Worm (Caenorhabditis elegans) whole organism, mixed stage, embryonic: ENCODE data around the gene vps-52.

Experiments used
- bed-3 ChIP-seq: fragments of 200-800 bp; sonication (Bioruptor generic); optimal IDR thresholded peaks from 3 replicates; lab custom pipeline; 2018; ENCODE audit warnings: mild to moderate bottlenecking, missing genetic modification characterization, moderate library complexity, missing compliant biosample characterization
- blmp-1 ChIP-seq: fragments of 150-350 bp; optimal IDR thresholded peaks from 2 replicates; lab custom pipeline; 2014; ENCODE audit warnings: missing biosample characterization, missing genetic modification characterization
- ceh-83 ChIP-seq: fragments of 200-800 bp; sonication (Bioruptor generic); optimal IDR thresholded peaks from 2 replicates; lab custom pipeline; 2018; ENCODE audit warnings: mild to moderate bottlenecking, missing genetic modification characterization, missing compliant biosample characterization
- ces-1 ChIP-seq: fragments of 150-350 bp; optimal IDR thresholded peaks from 2 replicates; lab custom pipeline; 2014; ENCODE audit warnings: missing biosample characterization, missing genetic modification reagents, missing genetic modification characterization
- cnd-1 ChIP-seq: fragments of 200-800 bp; sonication (Bioruptor generic); optimal IDR thresholded peaks from 2 replicates; lab custom pipeline; 2018; ENCODE audit warnings: mild to moderate bottlenecking, missing genetic modification characterization, missing compliant biosample characterization
- lin-13 ChIP-seq: fragments of 150-350 bp; optimal IDR thresholded peaks from 2 replicates; lab custom pipeline; 2014; ENCODE audit warnings: missing biosample characterization, missing genetic modification characterization
- lsy-2 ChIP-seq: fragments of 150-350 bp; optimal IDR thresholded peaks from 2 replicates; lab custom pipeline; 2014; ENCODE audit warnings: missing biosample characterization, missing genetic modification characterization
- mab-5 ChIP-seq: fragments of 150-350 bp; optimal IDR thresholded peaks from 2 replicates; lab custom pipeline; 2014; ENCODE audit warnings: missing biosample characterization, missing genetic modification characterization
- nhr-12 ChIP-seq: fragments of 150-350 bp; optimal IDR thresholded peaks from 2 replicates; lab custom pipeline; 2014; ENCODE audit warnings: missing biosample characterization, missing genetic modification characterization
- nhr-237 ChIP-seq: fragments of 150-350 bp; optimal IDR thresholded peaks from 2 replicates; lab custom pipeline; 2014; ENCODE audit warnings: missing biosample characterization, missing genetic modification characterization
- nhr-28 ChIP-seq: fragments of 150-350 bp; optimal IDR thresholded peaks from 2 replicates; lab custom pipeline; 2014; ENCODE audit warnings: missing biosample characterization, missing genetic modification characterization
- nhr-76 ChIP-seq: sonication (generic microtip); optimal IDR thresholded peaks from 2 replicates; lab custom pipeline; 2017; ENCODE audit warnings: missing biosample characterization, missing genetic modification characterization
- sem-2 ChIP-seq: fragments of 200-800 bp; sonication (Bioruptor generic); optimal IDR thresholded peaks from 2 replicates; lab custom pipeline; 2018; ENCODE audit warnings: mild to moderate bottlenecking, missing genetic modification characterization, missing compliant biosample characterization

ce11 chrX:7575939-7576338 lies 10.8 kb downstream of the vps-52 start:
- no peak for TF ChIP-seq lin-13
- TF ChIP-seq lsy-2 (tag; lab: Kevin White, UChicago): no peak
- no peak for TF ChIP-seq sem-2 (GFP tag; lab: Kevin White, UChicago)
- TF ChIP-seq blmp-1 (tag; lab: Kevin White, UChicago): no peak
- TF ChIP-seq nhr-12: no peak
- no peak for TF ChIP-seq ces-1 (GFP tag; lab: Kevin White, UChicago)
- TF ChIP-seq bed-3: no peak
- no peak for TF ChIP-seq cnd-1 (tag; lab: Kevin White, UChicago)
- TF ChIP-seq nhr-28 (tag; lab: Kevin White, UChicago): no peak
- TF ChIP-seq nhr-76 (tag; lab: Kevin White, UChicago): no peak
- TF ChIP-seq mab-5: no peak
- no peak for TF ChIP-seq ceh-83 (GFP tag; lab: Kevin White, UChicago)
- no peak for TF ChIP-seq nhr-237 (tag; lab: Kevin White, UChicago)
